Fruit fly (Drosophila melanogaster) whole organism, embryonic: ENCODE measurements around the gene meigo.

ENCODE experiments used
- CG10147 ChIP-seq: fragments of 200-800 bp; sonication (Bioruptor generic); optimal IDR thresholded peaks from 2 replicates; lab custom pipeline; 2019; ENCODE audit warnings: missing biosample characterization, mild to moderate bottlenecking, missing genetic modification characterization, moderate library complexity
- CG10267 ChIP-seq: fragments of 200-800 bp; sonication (Bioruptor generic); optimal IDR thresholded peaks from 2 replicates; lab custom pipeline; 2018; ENCODE audit warnings: missing biosample characterization, mild to moderate bottlenecking, missing genetic modification characterization, moderate library complexity
- CG10321 ChIP-seq: fragments of 200-800 bp; sonication (Bioruptor generic); IDR thresholded peaks from 2 replicates; pipeline ENCODE4 v1.3.6; 2022; ENCODE audit warnings: missing biosample characterization, missing genetic modification characterization
- CG11456 ChIP-seq: fragments of 200-800 bp; sonication (Bioruptor generic); IDR thresholded peaks from 3 replicates; pipeline ENCODE4 v1.3.6; 2022; ENCODE audit warnings: missing biosample characterization, missing genetic modification characterization
- CG13424 ChIP-seq: fragments of 200-800 bp; sonication (Bioruptor generic); optimal IDR thresholded peaks from 2 replicates; lab custom pipeline; 2019; ENCODE audit warnings: missing biosample characterization, mild to moderate bottlenecking, missing genetic modification characterization, moderate library complexity
- CG14014 ChIP-seq: fragments of 200-800 bp; sonication (Bioruptor generic); IDR thresholded peaks from 2 replicates; pipeline ENCODE4 v1.3.6; 2022; ENCODE audit warnings: missing biosample characterization, missing genetic modification characterization
- CG14710 ChIP-seq: fragments of 200-800 bp; sonication (Bioruptor generic); optimal IDR thresholded peaks from 3 replicates; lab custom pipeline; 2019; ENCODE audit warnings: missing biosample characterization, mild to moderate bottlenecking, missing genetic modification characterization, moderate library complexity
- CG15011 ChIP-seq: fragments of 200-800 bp; sonication (Bioruptor generic); optimal IDR thresholded peaks from 3 replicates; lab custom pipeline; 2018; ENCODE audit warnings: missing biosample characterization, mild to moderate bottlenecking, missing genetic modification characterization
- CG17186 ChIP-seq: fragments of 200-800 bp; sonication (Bioruptor generic); optimal IDR thresholded peaks from 3 replicates; lab custom pipeline; 2017; ENCODE audit warnings: missing biosample characterization, missing genetic modification reagents, missing genetic modification characterization
- CG18011 ChIP-seq: fragments of 200-800 bp; sonication (Bioruptor generic); optimal IDR thresholded peaks from 2 replicates; lab custom pipeline; 2017; ENCODE audit warnings: missing biosample characterization, missing genetic modification characterization, mild to moderate bottlenecking, moderate library complexity, missing genotype
- CG2199 ChIP-seq: fragments of 200-800 bp; sonication (Bioruptor generic); IDR thresholded peaks from 3 replicates; pipeline ENCODE4 v1.3.6; 2022; ENCODE audit warnings: missing biosample characterization, missing genetic modification characterization
- CG3065 ChIP-seq: fragments of 200-800 bp; sonication (Bioruptor generic); optimal IDR thresholded peaks from 2 replicates; lab custom pipeline; 2016; ENCODE audit warnings: missing biosample characterization, missing genetic modification characterization
- CG31365 ChIP-seq: fragments of 200-800 bp; sonication (Bioruptor generic); optimal IDR thresholded peaks from 2 replicates; lab custom pipeline; 2018; ENCODE audit warnings: missing biosample characterization, mild to moderate bottlenecking, missing genetic modification characterization
- CG3847 ChIP-seq: fragments of 200-800 bp; sonication (Bioruptor generic); IDR thresholded peaks from 2 replicates; pipeline ENCODE4 v1.3.6; 2022; ENCODE audit warnings: missing biosample characterization, missing genetic modification characterization
- CG4820 ChIP-seq: fragments of 200-800 bp; sonication (Bioruptor generic); optimal IDR thresholded peaks from 3 replicates; lab custom pipeline; 2016; ENCODE audit warnings: missing biosample characterization, missing genetic modification characterization
- CG5245 ChIP-seq: fragments of 200-800 bp; sonication (Bioruptor generic); optimal IDR thresholded peaks from 3 replicates; lab custom pipeline; 2016; ENCODE audit warnings: missing biosample characterization, missing genetic modification characterization
- CG6654 ChIP-seq: fragments of 200-800 bp; sonication (Bioruptor generic); optimal IDR thresholded peaks from 2 replicates; lab custom pipeline; 2017; ENCODE audit warnings: missing biosample characterization, mild to moderate bottlenecking, missing genetic modification characterization
- CG7556 ChIP-seq: fragments of 200-800 bp; sonication (Bioruptor generic); optimal IDR thresholded peaks from 2 replicates; lab custom pipeline; 2017; ENCODE audit warnings: missing biosample characterization, mild to moderate bottlenecking, missing genetic modification characterization
- CG9215 ChIP-seq: fragments of 200-800 bp; sonication (Bioruptor generic); IDR thresholded peaks from 2 replicates; pipeline ENCODE4 v1.3.6; 2022; ENCODE audit warnings: missing biosample characterization, missing genetic modification characterization
- CG9437 ChIP-seq: fragments of 200-800 bp; sonication (Bioruptor generic); optimal IDR thresholded peaks from 2 replicates; lab custom pipeline; 2018; ENCODE audit warnings: missing biosample characterization, mild to moderate bottlenecking, missing genetic modification characterization
- CkIIα-i1 ChIP-seq: fragments of 200-800 bp; sonication (Bioruptor generic); IDR thresholded peaks from 2 replicates; pipeline ENCODE4 v1.3.6; 2022; ENCODE audit warnings: missing biosample characterization, missing genetic modification characterization
- Dad ChIP-seq: fragments of 200-800 bp; sonication (Bioruptor generic); optimal IDR thresholded peaks from 3 replicates; lab custom pipeline; 2016; ENCODE audit warnings: missing biosample characterization, missing genetic modification characterization
- Deaf1 ChIP-seq: fragments of 200-800 bp; optimal IDR thresholded peaks from 3 replicates; lab custom pipeline; 2019; ENCODE audit warnings: missing biosample characterization, mild to moderate bottlenecking, missing genetic modification characterization, moderate library complexity
- Doc2 ChIP-seq: fragments of 200-800 bp; sonication (Bioruptor generic); IDR thresholded peaks from 2 replicates; pipeline ENCODE4 v1.3.6; 2022; ENCODE audit warnings: missing biosample characterization, missing genetic modification characterization
- Dref ChIP-seq: fragments of 200-800 bp; sonication (Bioruptor generic); IDR thresholded peaks from 2 replicates; pipeline ENCODE4 v1.3.6; 2022; ENCODE audit warnings: missing biosample characterization, missing genetic modification characterization
- Hand ChIP-seq: fragments of 200-800 bp; sonication (Bioruptor generic); optimal IDR thresholded peaks from 2 replicates; lab custom pipeline; 2017; ENCODE audit warnings: mild to moderate bottlenecking, missing biosample characterization, missing genetic modification reagents, missing genetic modification characterization
- Mad ChIP-seq: fragments of 200-800 bp; sonication (Bioruptor generic); optimal IDR thresholded peaks from 2 replicates; lab custom pipeline; 2016; ENCODE audit warnings: missing biosample characterization, missing genetic modification characterization
- Pdp1 ChIP-seq, 2 experiments: fragments of 200-800 bp; sonication (Bioruptor generic); optimal IDR thresholded peaks; 3 replicates each; lab custom pipeline; 2016; ENCODE audit warnings: missing biosample characterization in 2 of 2, missing genetic modification characterization in 2 of 2, mild to moderate bottlenecking in 1 of 2, moderate library complexity in 1 of 2
- Sox100B ChIP-seq: fragments of 200-800 bp; sonication (Bioruptor generic); optimal IDR thresholded peaks from 3 replicates; lab custom pipeline; 2018; ENCODE audit warnings: missing biosample characterization, mild to moderate bottlenecking, missing genetic modification characterization
- Sry-β ChIP-seq: fragments of 200-800 bp; sonication (Bioruptor generic); optimal IDR thresholded peaks from 2 replicates; lab custom pipeline; 2018; ENCODE audit warnings: missing biosample characterization, mild to moderate bottlenecking, missing genetic modification characterization, moderate library complexity
- Taf1 ChIP-seq: fragments of 200-800 bp; sonication (Bioruptor generic); IDR thresholded peaks from 2 replicates; pipeline ENCODE4 v1.3.6; 2022; ENCODE audit warnings: missing biosample characterization, missing genetic modification characterization
- Usf ChIP-seq: fragments of 200-800 bp; sonication (Bioruptor generic); optimal IDR thresholded peaks from 2 replicates; lab custom pipeline; 2017; ENCODE audit warnings: missing genotype, missing biosample characterization, missing genetic modification characterization
- aop ChIP-seq: fragments of 200-800 bp; sonication (Bioruptor generic); IDR thresholded peaks from 2 replicates; pipeline ENCODE4 v1.3.6; 2022; ENCODE audit warnings: missing biosample characterization, missing genetic modification characterization
- bcd ChIP-seq: fragments of 200-800 bp; sonication (Bioruptor generic); optimal IDR thresholded peaks from 2 replicates; lab custom pipeline; 2017; ENCODE audit warnings: missing biosample characterization, mild to moderate bottlenecking, missing genetic modification characterization
- bowl ChIP-seq: fragments of 200-800 bp; sonication (Bioruptor generic); IDR thresholded peaks from 2 replicates; pipeline ENCODE4 v1.3.6; 2022; ENCODE audit warnings: missing biosample characterization, missing genetic modification characterization
- br ChIP-seq: fragments of >200 bp; optimal IDR thresholded peaks from 2 replicates; lab custom pipeline; 2017
- cg ChIP-seq: fragments of 200-800 bp; sonication (Bioruptor generic); optimal IDR thresholded peaks from 3 replicates; lab custom pipeline; 2019; ENCODE audit warnings: missing biosample characterization, mild to moderate bottlenecking, missing genetic modification characterization, moderate library complexity
- corto ChIP-seq: fragments of 200-800 bp; sonication (Bioruptor generic); optimal IDR thresholded peaks from 2 replicates; lab custom pipeline; 2016; ENCODE audit warnings: missing biosample characterization, mild to moderate bottlenecking, missing genetic modification characterization, moderate library complexity
- da ChIP-seq: fragments of 200-800 bp; sonication (Bioruptor generic); optimal IDR thresholded peaks from 2 replicates; lab custom pipeline; 2016; ENCODE audit warnings: missing biosample characterization, missing genetic modification characterization
- fd102C ChIP-seq: fragments of 200-800 bp; sonication (Bioruptor generic); optimal IDR thresholded peaks from 2 replicates; lab custom pipeline; 2018; ENCODE audit warnings: missing biosample characterization, mild to moderate bottlenecking, missing genetic modification characterization, moderate library complexity
- fd3F ChIP-seq: fragments of 200-800 bp; sonication (Bioruptor generic); optimal IDR thresholded peaks from 2 replicates; lab custom pipeline; 2018; ENCODE audit warnings: missing biosample characterization, mild to moderate bottlenecking, missing genetic modification characterization, moderate library complexity
- ftz-f1 ChIP-seq: fragments of 200-800 bp; sonication (Bioruptor generic); optimal IDR thresholded peaks from 2 replicates; lab custom pipeline; 2016; ENCODE audit warnings: missing biosample characterization, missing genetic modification characterization
- grau ChIP-seq: fragments of 200-800 bp; optimal IDR thresholded peaks from 3 replicates; lab custom pipeline; 2019; ENCODE audit warnings: missing biosample characterization, mild to moderate bottlenecking, missing genetic modification characterization, moderate library complexity
- klu ChIP-seq: fragments of 200-800 bp; sonication (Bioruptor generic); IDR thresholded peaks from 2 replicates; pipeline ENCODE4 v1.3.6; 2022; ENCODE audit warnings: missing biosample characterization, missing genetic modification characterization
- mirr ChIP-seq: fragments of 200-800 bp; sonication (Bioruptor generic); optimal IDR thresholded peaks from 3 replicates; lab custom pipeline; 2018; ENCODE audit warnings: missing biosample characterization, mild to moderate bottlenecking, missing genetic modification characterization
- oc ChIP-seq: fragments of 200-800 bp; sonication (Bioruptor generic); optimal IDR thresholded peaks from 2 replicates; lab custom pipeline; 2018; ENCODE audit warnings: missing biosample characterization, mild to moderate bottlenecking, missing genetic modification characterization, moderate library complexity
- pum ChIP-seq: fragments of 200-800 bp; sonication (Bioruptor generic); optimal IDR thresholded peaks from 2 replicates; lab custom pipeline; 2016; ENCODE audit warnings: missing biosample characterization, missing genetic modification characterization
- salm ChIP-seq: fragments of 200-800 bp; sonication (Bioruptor generic); optimal IDR thresholded peaks from 2 replicates; lab custom pipeline; 2018; ENCODE audit warnings: missing biosample characterization, mild to moderate bottlenecking, missing genetic modification characterization
- sima ChIP-seq: fragments of 200-800 bp; sonication (Bioruptor generic); optimal IDR thresholded peaks from 2 replicates; lab custom pipeline; 2016; ENCODE audit warnings: missing biosample characterization, missing genetic modification characterization
- sug ChIP-seq: fragments of 200-800 bp; optimal IDR thresholded peaks from 2 replicates; lab custom pipeline; 2019; ENCODE audit warnings: missing biosample characterization, mild to moderate bottlenecking, missing genetic modification characterization, moderate library complexity
- unc-4 ChIP-seq: fragments of 200-800 bp; sonication (Bioruptor generic); IDR thresholded peaks from 2 replicates; pipeline ENCODE4 v1.3.6; 2022; ENCODE audit warnings: missing biosample characterization, missing genetic modification characterization; ENCODE audit not compliant: partially characterized antibody
- zf30C ChIP-seq: fragments of 200-800 bp; sonication (Bioruptor generic); optimal IDR thresholded peaks from 3 replicates; lab custom pipeline; 2018; ENCODE audit warnings: missing biosample characterization, mild to moderate bottlenecking, missing genetic modification characterization

The meigo gene

dm6 chr3R:21161620-21162029 lies 23.6 kb downstream of the meigo start (continued):
- TF ChIP-seq Dad (GFP tag; lab: Kevin White, UChicago) (no peak), da (peak; percentile 8), CG14014 (GFP tag; lab: Robert Waterston, UW) (peak; percentile 54), mirr (GFP tag; lab: Kevin White, UChicago) (peak; percentile 59), oc (no peak), CG3847 (peak; percentile 43), fd102C (no peak), CG14710 (tag; lab: Kevin White, UChicago) (no peak), CG10147 (GFP tag; lab: Kevin White, UChicago) (peak; percentile 8), Sry-β (no peak), cg (GFP tag; lab: Kevin White, UChicago) (no peak), zf30C (GFP tag; lab: Kevin White, UChicago) (no peak), fd3F (GFP tag; lab: Kevin White, UChicago) (peak; percentile 48), klu (GFP tag; lab: Robert Waterston, UW) (no peak), salm (tag; lab: Kevin White, UChicago) (no peak), CG6654 (GFP tag; lab: Kevin White, UChicago) (no peak), pum (GFP tag; lab: Kevin White, UChicago) (no peak), CG3065 (GFP tag; lab: Kevin White, UChicago) (no peak), CG2199 (GFP tag; lab: Robert Waterston, UW) (peak; percentile 62; the same call in 1 of the 3 replicates), Pdp1 (GFP tag; optimal IDR thresholded peaks at IDR 0.05; lab: Kevin White, UChicago) (peak in 1 of 2 experiments; percentile 85), CG4820 (GFP tag; lab: Kevin White, UChicago) (no peak), CkIIα-i1 (no peak), br (lab: Kevin White, UChicago) (no peak), Dref (GFP tag; lab: Robert Waterston, UW) (no peak), bowl (GFP tag; lab: Robert Waterston, UW) (no peak), CG9215 (GFP tag; lab: Robert Waterston, UW) (no peak), CG9437 (GFP tag; lab: Kevin White, UChicago) (peak; percentile 9), ftz-f1 (GFP tag; lab: Kevin White, UChicago) (no peak), CG31365 (no peak), CG17186 (no peak), CG7556 (GFP tag; lab: Kevin White, UChicago) (peak; percentile 10), Usf (GFP tag; lab: Kevin White, UChicago) (no peak), CG5245 (GFP tag; lab: Kevin White, UChicago) (no peak), Mad (GFP tag; lab: Kevin White, UChicago) (peak; percentile 8), CG15011 (no peak), grau (tag; lab: Kevin White, UChicago) (peak; percentile 61), bcd (GFP tag; lab: Kevin White, UChicago) (peak; percentile 15), corto (GFP tag; lab: Kevin White, UChicago) (no peak), unc-4 (GFP tag; lab: Robert Waterston, UW) (no peak), CG10267 (tag; lab: Kevin White, UChicago) (no peak), CG10321 (GFP tag; lab: Robert Waterston, UW) (no peak), aop (GFP tag; lab: Robert Waterston, UW) (no peak), Taf1 (GFP tag; lab: Robert Waterston, UW) (no peak), sima (GFP tag; lab: Kevin White, UChicago) (no peak), Sox100B (GFP tag; lab: Kevin White, UChicago) (no peak), Hand (GFP tag; lab: Kevin White, UChicago) (peak; percentile 49), Doc2 (GFP tag; lab: Robert Waterston, UW) (no peak), Deaf1 (tag; lab: Kevin White, UChicago) (peak; percentile 17), CG18011 (peak; percentile 52), CG11456 (GFP tag; lab: Robert Waterston, UW) (no peak), CG13424 (tag; lab: Kevin White, UChicago) (peak; percentile 16), sug (tag; lab: Kevin White, UChicago) (peak; percentile 81)
